Fruit fly (Drosophila melanogaster) whole organism, embryonic: ENCODE measurements around the gene Pex11c.

Experiments used
- CG10321 ChIP-seq: fragments of 200-800 bp; sonication (Bioruptor generic); IDR thresholded peaks from 2 replicates; pipeline ENCODE4 v1.3.6; 2022; ENCODE audit warnings: missing biosample characterization, missing genetic modification characterization
- CG11696 ChIP-seq: fragments of 200-800 bp; sonication (Bioruptor generic); IDR thresholded peaks from 2 replicates; pipeline ENCODE4 v1.3.6; 2022; ENCODE audit warnings: missing biosample characterization, missing genetic modification characterization
- CG12744 ChIP-seq: fragments of 200-800 bp; sonication (Bioruptor generic); optimal IDR thresholded peaks from 2 replicates; lab custom pipeline; 2016; ENCODE audit warnings: missing biosample characterization, missing genetic modification characterization
- CG13775 ChIP-seq: fragments of 200-800 bp; sonication (Bioruptor generic); optimal IDR thresholded peaks from 3 replicates; lab custom pipeline; 2017; ENCODE audit warnings: missing biosample characterization, mild to moderate bottlenecking, missing genetic modification characterization
- CG15011 ChIP-seq: fragments of 200-800 bp; sonication (Bioruptor generic); optimal IDR thresholded peaks from 3 replicates; lab custom pipeline; 2018; ENCODE audit warnings: missing biosample characterization, mild to moderate bottlenecking, missing genetic modification characterization
- CG17568 ChIP-seq: fragments of 200-800 bp; sonication (Bioruptor generic); optimal IDR thresholded peaks from 2 replicates; lab custom pipeline; 2018; ENCODE audit warnings: missing biosample characterization, mild to moderate bottlenecking, missing genetic modification characterization, moderate library complexity
- CG17612 ChIP-seq: fragments of 200-800 bp; sonication (Bioruptor generic); IDR thresholded peaks from 2 replicates; pipeline ENCODE4 v1.3.6; 2022; ENCODE audit warnings: missing biosample characterization, missing genetic modification characterization
- CG18262 ChIP-seq: fragments of 200-800 bp; optimal IDR thresholded peaks from 3 replicates; lab custom pipeline; 2019; ENCODE audit warnings: missing biosample characterization, mild to moderate bottlenecking, missing genetic modification characterization, moderate library complexity
- CG1832 ChIP-seq: fragments of 200-800 bp; sonication (Bioruptor generic); optimal IDR thresholded peaks from 2 replicates; lab custom pipeline; 2017; ENCODE audit warnings: missing biosample characterization, mild to moderate bottlenecking, missing genetic modification characterization, inconsistent platforms
- CG4820 ChIP-seq: fragments of 200-800 bp; sonication (Bioruptor generic); optimal IDR thresholded peaks from 3 replicates; lab custom pipeline; 2016; ENCODE audit warnings: missing biosample characterization, missing genetic modification characterization
- CG6854 ChIP-seq: fragments of 200-800 bp; sonication (Bioruptor generic); optimal IDR thresholded peaks from 3 replicates; lab custom pipeline; 2017; ENCODE audit warnings: missing biosample characterization, mild to moderate bottlenecking, missing genetic modification characterization
- CG7928 ChIP-seq: fragments of 200-800 bp; sonication (Bioruptor generic); optimal IDR thresholded peaks from 2 replicates; lab custom pipeline; 2017; ENCODE audit warnings: missing biosample characterization, mild to moderate bottlenecking, missing genetic modification characterization
- CG8388 ChIP-seq: fragments of 200-800 bp; sonication (Bioruptor generic); optimal IDR thresholded peaks from 2 replicates; lab custom pipeline; 2019; ENCODE audit warnings: missing biosample characterization, mild to moderate bottlenecking, missing genetic modification characterization, moderate library complexity
- CG8765 ChIP-seq: fragments of 200-800 bp; sonication (Bioruptor generic); IDR thresholded peaks from 2 replicates; pipeline ENCODE4 v1.3.6; 2022; ENCODE audit warnings: missing biosample characterization, missing genetic modification characterization
- CTCF ChIP-seq: fragments of 200-800 bp; sonication (Bioruptor generic); optimal IDR thresholded peaks from 2 replicates; lab custom pipeline; 2017; ENCODE audit warnings: missing biosample characterization, mild to moderate bottlenecking, missing genetic modification characterization, moderate library complexity
- CkIIα-i1 ChIP-seq: fragments of 200-800 bp; sonication (Bioruptor generic); IDR thresholded peaks from 2 replicates; pipeline ENCODE4 v1.3.6; 2022; ENCODE audit warnings: missing biosample characterization, missing genetic modification characterization
- D19A ChIP-seq: fragments of 200-800 bp; optimal IDR thresholded peaks from 3 replicates; lab custom pipeline; 2019; ENCODE audit warnings: missing biosample characterization, mild to moderate bottlenecking, missing genetic modification characterization, moderate library complexity
- Dref ChIP-seq: fragments of 200-800 bp; sonication (Bioruptor generic); IDR thresholded peaks from 2 replicates; pipeline ENCODE4 v1.3.6; 2022; ENCODE audit warnings: missing biosample characterization, missing genetic modification characterization
- Elba2 ChIP-seq: fragments of 200-800 bp; sonication (Bioruptor generic); optimal IDR thresholded peaks from 3 replicates; lab custom pipeline; 2016; ENCODE audit warnings: missing biosample characterization, missing genetic modification characterization
- Ets65A ChIP-seq: fragments of 200-800 bp; sonication (Bioruptor generic); peaks from one replicate; lab custom pipeline; 2016; ENCODE audit warnings: missing biosample characterization, missing genetic modification characterization
- Fer2 ChIP-seq: fragments of 200-800 bp; sonication (Bioruptor generic); optimal IDR thresholded peaks from 2 replicates; lab custom pipeline; 2018; ENCODE audit warnings: missing biosample characterization, mild to moderate bottlenecking, missing genetic modification characterization, moderate library complexity
- Fer3 ChIP-seq: fragments of 200-800 bp; sonication (Bioruptor generic); optimal IDR thresholded peaks from 2 replicates; lab custom pipeline; 2018; ENCODE audit warnings: missing biosample characterization, mild to moderate bottlenecking, missing genetic modification characterization, moderate library complexity
- HHEX ChIP-seq: fragments of 200-800 bp; sonication (Bioruptor generic); optimal IDR thresholded peaks from 3 replicates; lab custom pipeline; 2017; ENCODE audit warnings: missing biosample characterization, mild to moderate bottlenecking, missing genetic modification characterization, missing genetic modification reagents
- Hey ChIP-seq: fragments of 200-800 bp; sonication (Bioruptor generic); optimal IDR thresholded peaks from 3 replicates; lab custom pipeline; 2018; ENCODE audit warnings: missing biosample characterization, mild to moderate bottlenecking, missing genetic modification characterization
- Kr ChIP-seq: fragments of 200-800 bp; sonication (Bioruptor generic); optimal IDR thresholded peaks from 2 replicates; lab custom pipeline; 2017; ENCODE audit warnings: missing biosample characterization, mild to moderate bottlenecking, missing genetic modification characterization
- MTF-1 ChIP-seq: fragments of 200-800 bp; sonication (Bioruptor generic); optimal IDR thresholded peaks from 2 replicates; lab custom pipeline; 2018; ENCODE audit warnings: missing biosample characterization, mild to moderate bottlenecking, missing genetic modification characterization, borderline replicate concordance
- Max ChIP-seq: fragments of 200-800 bp; sonication (Bioruptor generic); optimal IDR thresholded peaks from 2 replicates; lab custom pipeline; 2016; ENCODE audit warnings: missing biosample characterization, mild to moderate bottlenecking, missing genetic modification characterization
- PHDP ChIP-seq: fragments of 200-800 bp; sonication (Bioruptor generic); optimal IDR thresholded peaks from 3 replicates; lab custom pipeline; 2018; ENCODE audit warnings: missing biosample characterization, mild to moderate bottlenecking, missing genetic modification characterization, moderate library complexity
- Ptx1 ChIP-seq: fragments of 200-800 bp; sonication (Bioruptor generic); IDR thresholded peaks from 2 replicates; pipeline ENCODE4 v1.3.6; 2022; ENCODE audit warnings: missing biosample characterization, missing genetic modification characterization
- Ravus ChIP-seq: fragments of 200-800 bp; sonication (Bioruptor generic); IDR thresholded peaks from 2 replicates; pipeline ENCODE4 v1.3.6; 2022; ENCODE audit warnings: missing biosample characterization, missing genetic modification characterization
- ap ChIP-seq: fragments of 200-800 bp; sonication (Bioruptor generic); IDR thresholded peaks from 2 replicates; pipeline ENCODE4 v1.3.6; 2022; ENCODE audit warnings: missing biosample characterization, missing genetic modification characterization
- cato ChIP-seq: fragments of 200-800 bp; sonication (Bioruptor generic); optimal IDR thresholded peaks from 2 replicates; lab custom pipeline; 2016; ENCODE audit warnings: missing biosample characterization, missing genetic modification characterization, borderline replicate concordance
- ci ChIP-seq: fragments of 200-800 bp; sonication (Bioruptor generic); IDR thresholded peaks from 3 replicates; pipeline ENCODE4 v1.3.6; 2022; ENCODE audit warnings: missing biosample characterization, missing genetic modification characterization
- cwo ChIP-seq: fragments of 200-800 bp; sonication (Bioruptor generic); optimal IDR thresholded peaks from 3 replicates; lab custom pipeline; 2017; ENCODE audit warnings: missing biosample characterization, missing genetic modification characterization, mild to moderate bottlenecking, moderate library complexity, missing genetic modification reagents
- da ChIP-seq: fragments of 200-800 bp; sonication (Bioruptor generic); optimal IDR thresholded peaks from 2 replicates; lab custom pipeline; 2016; ENCODE audit warnings: missing biosample characterization, missing genetic modification characterization
- danr ChIP-seq: fragments of 200-800 bp; sonication (Bioruptor generic); IDR thresholded peaks from 2 replicates; pipeline ENCODE4 v1.3.6; 2022; ENCODE audit warnings: missing biosample characterization, missing genetic modification characterization
- dpn ChIP-seq, 2 experiments: fragments of 200-800 bp; sonication (Bioruptor generic); optimal IDR thresholded peaks; 3 replicates each; lab custom pipeline; 2016; ENCODE audit warnings: missing biosample characterization in 2 of 2, missing genetic modification characterization in 2 of 2
- dysf ChIP-seq: fragments of 200-800 bp; sonication (Bioruptor generic); IDR thresholded peaks from 3 replicates; pipeline ENCODE4 v1.3.6; 2022; ENCODE audit warnings: missing biosample characterization, missing genetic modification characterization
- esg ChIP-seq: fragments of 200-800 bp; sonication (Bioruptor generic); conservative IDR thresholded peaks from 2 replicates; pipeline ENCODE4 v1.3.6; 2022; ENCODE audit warnings: missing biosample characterization, missing genetic modification characterization
- gcm2 ChIP-seq: fragments of 200-800 bp; sonication (Bioruptor generic); optimal IDR thresholded peaks from 2 replicates; lab custom pipeline; 2016; ENCODE audit warnings: missing biosample characterization, missing genetic modification characterization
- gsb-n ChIP-seq: fragments of 200-800 bp; sonication (Bioruptor generic); optimal IDR thresholded peaks from 3 replicates; lab custom pipeline; 2018; ENCODE audit warnings: missing biosample characterization, mild to moderate bottlenecking, missing genetic modification characterization
- h ChIP-seq: fragments of >200 bp; optimal IDR thresholded peaks from 2 replicates; lab custom pipeline; 2017
- mld ChIP-seq: fragments of 200-800 bp; sonication (Bioruptor generic); IDR thresholded peaks from 3 replicates; pipeline ENCODE4 v1.3.6; 2022; ENCODE audit warnings: missing biosample characterization, missing genetic modification characterization; ENCODE audit not compliant: partially characterized antibody
- nerfin-2 ChIP-seq: fragments of 200-800 bp; sonication (Bioruptor generic); IDR thresholded peaks from 2 replicates; pipeline ENCODE4 v1.3.6; 2022; ENCODE audit warnings: missing biosample characterization, missing genetic modification characterization; ENCODE audit not compliant: partially characterized antibody
- oc ChIP-seq: fragments of 200-800 bp; sonication (Bioruptor generic); optimal IDR thresholded peaks from 2 replicates; lab custom pipeline; 2018; ENCODE audit warnings: missing biosample characterization, mild to moderate bottlenecking, missing genetic modification characterization, moderate library complexity
- odd ChIP-seq: fragments of 200-800 bp; sonication (Bioruptor generic); optimal IDR thresholded peaks from 2 replicates; lab custom pipeline; 2017; ENCODE audit warnings: missing biosample characterization, mild to moderate bottlenecking, missing genetic modification characterization
- pfk ChIP-seq: fragments of 200-800 bp; sonication (Bioruptor generic); optimal IDR thresholded peaks from 2 replicates; lab custom pipeline; 2018; ENCODE audit warnings: missing biosample characterization, mild to moderate bottlenecking, missing genetic modification characterization, moderate library complexity
- pho ChIP-seq: fragments of 200-800 bp; sonication (Bioruptor generic); optimal IDR thresholded peaks from 2 replicates; lab custom pipeline; 2016; ENCODE audit warnings: missing biosample characterization, missing genetic modification characterization
- scrt ChIP-seq: fragments of 200-800 bp; sonication (Bioruptor generic); optimal IDR thresholded peaks from 2 replicates; lab custom pipeline; 2018; ENCODE audit warnings: missing biosample characterization, mild to moderate bottlenecking, missing genetic modification characterization, moderate library complexity
- sens ChIP-seq: fragments of 200-800 bp; sonication (Bioruptor generic); peaks from one replicate; lab custom pipeline; 2016; ENCODE audit warnings: missing biosample characterization, missing genetic modification characterization
- tx ChIP-seq: fragments of 200-800 bp; sonication (Bioruptor generic); optimal IDR thresholded peaks from 2 replicates; lab custom pipeline; 2016; ENCODE audit warnings: missing biosample characterization, missing genetic modification characterization
- wor ChIP-seq: fragments of 200-800 bp; sonication (Bioruptor generic); IDR thresholded peaks from 2 replicates; pipeline ENCODE4 v1.3.6; 2022; ENCODE audit warnings: missing biosample characterization, missing genetic modification characterization
- zfh1 ChIP-seq: fragments of 200-800 bp; sonication (Bioruptor generic); IDR thresholded peaks from 3 replicates; pipeline ENCODE4 v1.3.6; 2022; ENCODE audit warnings: missing biosample characterization, missing genetic modification characterization

The Pex11c gene

dm6 chr3R:23251256-23251655 lies 6.9 kb upstream of the Pex11c start, which contains the start of the genes Rad60 and EloA (continued):
- peak; percentile 65 for TF ChIP-seq Max (GFP tag; lab: Kevin White, UChicago)
- no peak for TF ChIP-seq MTF-1 (GFP tag; lab: Kevin White, UChicago)
- peak; percentile 68 for TF ChIP-seq CG4820
- TF ChIP-seq CG15011 (GFP tag; lab: Kevin White, UChicago), result no peak
- TF ChIP-seq pho (GFP tag; lab: Kevin White, UChicago), result peak; percentile 83
- TF ChIP-seq dysf (GFP tag; lab: Robert Waterston, UW), result peak; percentile 73
- TF ChIP-seq D19A (tag; lab: Kevin White, UChicago), result peak; percentile 54
- peak; percentile 71 for TF ChIP-seq PHDP (tag; lab: Kevin White, UChicago)
- TF ChIP-seq mld (GFP tag; lab: Robert Waterston, UW), result no peak
- no peak for TF ChIP-seq CkIIα-i1 (GFP tag; lab: Robert Waterston, UW)
- TF ChIP-seq zfh1 (GFP tag; lab: Robert Waterston, UW), result peak; percentile 80
- TF ChIP-seq h (lab: Kevin White, UChicago), result no peak
- no peak for TF ChIP-seq CG10321 (GFP tag; lab: Robert Waterston, UW)
- no peak for TF ChIP-seq CG11696 (GFP tag; lab: Robert Waterston, UW)
- TF ChIP-seq pfk (GFP tag; lab: Kevin White, UChicago), result no peak
- peak; percentile 33 for TF ChIP-seq CTCF (GFP tag; lab: Kevin White, UChicago)
- TF ChIP-seq oc (tag; lab: Kevin White, UChicago), result peak; percentile 65
- TF ChIP-seq CG8765 (GFP tag; lab: Robert Waterston, UW), result peak; percentile 42
- peak; percentile 51 for TF ChIP-seq da
- TF ChIP-seq Dref (GFP tag; lab: Robert Waterston, UW), result peak; percentile 78
- peak; percentile 43 for TF ChIP-seq odd (GFP tag; lab: Kevin White, UChicago)
- TF ChIP-seq Ptx1, result peak; percentile 71
- TF ChIP-seq ap, result no peak
- peak; percentile 32 for TF ChIP-seq cwo (GFP tag; lab: Kevin White, UChicago)
- TF ChIP-seq CG17568 (GFP tag; lab: Kevin White, UChicago), result no peak
- TF ChIP-seq wor (GFP tag; lab: Robert Waterston, UW), result no peak
- peak; percentile 49 for TF ChIP-seq scrt (GFP tag; lab: Kevin White, UChicago)
- no peak; the same call in 1 of the 2 replicates for TF ChIP-seq danr (GFP tag; lab: Robert Waterston, UW)
- TF ChIP-seq Elba2 (GFP tag; lab: Kevin White, UChicago), result no peak
- peak; percentile 75 for TF ChIP-seq CG12744 (GFP tag; lab: Kevin White, UChicago)
- TF ChIP-seq cato (GFP tag; lab: Kevin White, UChicago), result peak; percentile 65
- TF ChIP-seq HHEX (GFP tag; lab: Kevin White, UChicago), result peak; percentile 41
- peak; percentile 82 for TF ChIP-seq tx (GFP tag; lab: Kevin White, UChicago)
- peak; percentile 57 for TF ChIP-seq CG18262 (tag; lab: Kevin White, UChicago)
- no peak for TF ChIP-seq Ravus (GFP tag; lab: Robert Waterston, UW)
- TF ChIP-seq CG8388 (GFP tag; lab: Kevin White, UChicago), result peak; percentile 75
- peak; percentile 73 for TF ChIP-seq ci
- peak; percentile 16 for TF ChIP-seq CG7928 (GFP tag; lab: Kevin White, UChicago)
- peak; percentile 93 for TF ChIP-seq Ets65A (GFP tag; lab: Kevin White, UChicago)
- TF ChIP-seq CG17612 (GFP tag; lab: Robert Waterston, UW), result no peak
- peak; percentile 25 for TF ChIP-seq Fer2
- TF ChIP-seq Hey (tag; lab: Kevin White, UChicago), result no peak
- TF ChIP-seq Kr (GFP tag; lab: Kevin White, UChicago), result no peak
- peak; percentile 46 for TF ChIP-seq gsb-n (tag; lab: Kevin White, UChicago)
- peak; percentile 68 for TF ChIP-seq Fer3 (tag; lab: Kevin White, UChicago)
- TF ChIP-seq gcm2 (GFP tag; lab: Kevin White, UChicago), result peak; percentile 71
- TF ChIP-seq dpn (GFP tag; optimal IDR thresholded peaks at IDR 0.05; lab: Kevin White, UChicago), result peak; percentile 84 to 87
- peak; percentile 67 for TF ChIP-seq nerfin-2 (GFP tag; lab: Robert Waterston, UW)
- no peak for TF ChIP-seq CG1832 (GFP tag; lab: Kevin White, UChicago)
- no peak for TF ChIP-seq CG6854 (GFP tag; lab: Kevin White, UChicago)
- TF ChIP-seq CG13775 (GFP tag; lab: Kevin White, UChicago), result peak; percentile 73
- TF ChIP-seq sens, result peak; percentile 97
- peak; percentile 53 for TF ChIP-seq esg (GFP tag; lab: Robert Waterston, UW)
